Worm (Caenorhabditis elegans) whole organism, mixed stage, embryonic: ENCODE measurements around the gene F37C12.21.
A peak's percentile ranks its signal among the peaks of the same experiment; 100 is the strongest.

Experiments
- bed-3 ChIP-seq: fragments of 200-800 bp; sonication (Bioruptor generic); optimal IDR thresholded peaks from 3 replicates; lab custom pipeline; 2018; ENCODE audit warnings: mild to moderate bottlenecking, missing genetic modification characterization, moderate library complexity, missing compliant biosample characterization
- blmp-1 ChIP-seq: fragments of 150-350 bp; optimal IDR thresholded peaks from 2 replicates; lab custom pipeline; 2014; ENCODE audit warnings: missing biosample characterization, missing genetic modification characterization
- ceh-39 ChIP-seq: fragments of 150-350 bp; optimal IDR thresholded peaks from 2 replicates; lab custom pipeline; 2014; ENCODE audit warnings: missing biosample characterization, missing genetic modification characterization
- ces-1 ChIP-seq: fragments of 150-350 bp; optimal IDR thresholded peaks from 2 replicates; lab custom pipeline; 2014; ENCODE audit warnings: missing biosample characterization, missing genetic modification reagents, missing genetic modification characterization
- drap-1 ChIP-seq: fragments of 200-800 bp; sonication (Bioruptor generic); optimal IDR thresholded peaks from 3 replicates; lab custom pipeline; 2018; ENCODE audit warnings: mild to moderate bottlenecking, missing genetic modification characterization, missing compliant biosample characterization
- elt-1 ChIP-seq: sonication (generic microtip); optimal IDR thresholded peaks from 2 replicates; lab custom pipeline; 2017; ENCODE audit warnings: missing genetic modification characterization, mild to moderate bottlenecking, missing compliant biosample characterization, antibody characterized with exemption, moderate library complexity, borderline replicate concordance; ENCODE audit not compliant: insufficient read depth
- elt-3 ChIP-seq: fragments of 150-350 bp; optimal IDR thresholded peaks from 2 replicates; lab custom pipeline; 2014; ENCODE audit warnings: missing biosample characterization, missing genetic modification characterization
- ham-2 ChIP-seq: fragments of 200-800 bp; sonication (Bioruptor generic); optimal IDR thresholded peaks from 2 replicates; lab custom pipeline; 2018; ENCODE audit warnings: mild to moderate bottlenecking, missing genetic modification characterization, missing compliant biosample characterization
- hlh-1 ChIP-seq: fragments of 150-350 bp; optimal IDR thresholded peaks from 2 replicates; lab custom pipeline; 2014; ENCODE audit warnings: missing biosample characterization, missing genetic modification reagents, missing genetic modification characterization
- lin-13 ChIP-seq: fragments of 150-350 bp; optimal IDR thresholded peaks from 2 replicates; lab custom pipeline; 2014; ENCODE audit warnings: missing biosample characterization, missing genetic modification characterization
- lin-32 ChIP-seq: fragments of 200-800 bp; sonication (Bioruptor generic); optimal IDR thresholded peaks from 2 replicates; lab custom pipeline; 2018; ENCODE audit warnings: mild to moderate bottlenecking, missing genetic modification characterization, missing compliant biosample characterization
- lsy-2 ChIP-seq: fragments of 150-350 bp; optimal IDR thresholded peaks from 2 replicates; lab custom pipeline; 2014; ENCODE audit warnings: missing biosample characterization, missing genetic modification characterization
- mab-5 ChIP-seq: fragments of 150-350 bp; optimal IDR thresholded peaks from 2 replicates; lab custom pipeline; 2014; ENCODE audit warnings: missing biosample characterization, missing genetic modification characterization
- mep-1 ChIP-seq: fragments of 150-350 bp; optimal IDR thresholded peaks from 2 replicates; lab custom pipeline; 2017; ENCODE audit warnings: missing biosample characterization, missing genetic modification reagents, missing genetic modification characterization, inconsistent platforms
- nhr-2 ChIP-seq: fragments of 150-350 bp; optimal IDR thresholded peaks from 2 replicates; lab custom pipeline; 2014; ENCODE audit warnings: missing biosample characterization, missing genetic modification characterization
- nhr-237 ChIP-seq: fragments of 150-350 bp; optimal IDR thresholded peaks from 2 replicates; lab custom pipeline; 2014; ENCODE audit warnings: missing biosample characterization, missing genetic modification characterization
- nhr-28 ChIP-seq: fragments of 150-350 bp; optimal IDR thresholded peaks from 2 replicates; lab custom pipeline; 2014; ENCODE audit warnings: missing biosample characterization, missing genetic modification characterization
- nhr-76 ChIP-seq: sonication (generic microtip); optimal IDR thresholded peaks from 2 replicates; lab custom pipeline; 2017; ENCODE audit warnings: missing biosample characterization, missing genetic modification characterization
- pha-4 ChIP-seq: fragments of 150-350 bp; optimal IDR thresholded peaks from 2 replicates; lab custom pipeline; 2018; ENCODE audit warnings: missing biosample characterization, missing genetic modification reagents, missing genetic modification characterization
- snpc-4 ChIP-seq: fragments of 150-350 bp; optimal IDR thresholded peaks from 2 replicates; lab custom pipeline; 2014; ENCODE audit warnings: missing biosample characterization, missing genetic modification characterization
- sptf-1 ChIP-seq: sonication (generic microtip); optimal IDR thresholded peaks from 2 replicates; lab custom pipeline; 2017; ENCODE audit warnings: mild to moderate bottlenecking, missing genetic modification characterization, moderate library complexity, missing compliant biosample characterization
- tbx-8 ChIP-seq: fragments of 200-800 bp; sonication (Bioruptor generic); optimal IDR thresholded peaks from 2 replicates; lab custom pipeline; 2018; ENCODE audit warnings: mild to moderate bottlenecking, missing genetic modification characterization, moderate library complexity, missing compliant biosample characterization
- unc-120 ChIP-seq: sonication (generic microtip); optimal IDR thresholded peaks from 2 replicates; lab custom pipeline; 2017; ENCODE audit warnings: missing genetic modification characterization, missing compliant biosample characterization; ENCODE audit not compliant: poor library complexity, severe bottlenecking
- unc-39 ChIP-seq: fragments of 150-350 bp; optimal IDR thresholded peaks from 2 replicates; lab custom pipeline; 2014; ENCODE audit warnings: missing biosample characterization, missing genetic modification characterization
- unc-62 ChIP-seq: fragments of 150-350 bp; optimal IDR thresholded peaks from 2 replicates; lab custom pipeline; 2014; ENCODE audit warnings: missing biosample characterization, missing genetic modification reagents, missing genetic modification characterization
- zip-8 ChIP-seq: fragments of 150-350 bp; optimal IDR thresholded peaks from 2 replicates; lab custom pipeline; 2014; ENCODE audit warnings: missing biosample characterization, missing genetic modification characterization
- ztf-11 ChIP-seq: fragments of 150-350 bp; optimal IDR thresholded peaks from 2 replicates; lab custom pipeline; 2014; ENCODE audit warnings: missing biosample characterization, missing genetic modification characterization

Gene F37C12.21

ce11 chrIII:7197973-7198372 is 9.8 kb downstream of the F37C12.21 start, which contains the start of gene exos-9:
Gene exos-9, minus strand, starts transcription at chrIII:7198073.
- TF ChIP-seq nhr-237 (tag; lab: Kevin White, UChicago): no peak
- no peak for TF ChIP-seq pha-4 (tag; lab: Kevin White, UChicago)
- TF ChIP-seq lsy-2 (tag; lab: Kevin White, UChicago): no peak
- no peak for TF ChIP-seq lin-13 (tag; lab: Kevin White, UChicago)
- TF ChIP-seq drap-1 (GFP tag; lab: Kevin White, UChicago): no peak
- no peak for TF ChIP-seq nhr-76 (tag; lab: Kevin White, UChicago)
- no peak for TF ChIP-seq sptf-1 (tag; lab: Kevin White, UChicago)
- no peak for TF ChIP-seq blmp-1
- TF ChIP-seq tbx-8 (GFP tag; lab: Kevin White, UChicago): no peak
- no peak for TF ChIP-seq ham-2 (GFP tag; lab: Kevin White, UChicago)
- TF ChIP-seq nhr-2: no peak
- TF ChIP-seq, all 35 proteins: peak for 0

- TF ChIP-seq ces-1 (GFP tag; lab: Kevin White, UChicago) (peak; percentile 28), pha-4 (tag; lab: Kevin White, UChicago) (peak; percentile 24), unc-62 (GFP tag; lab: Kevin White, UChicago) (no peak), nhr-237 (tag; lab: Kevin White, UChicago) (peak; percentile 39), nhr-2 (peak; percentile 4), bed-3 (no peak), lsy-2 (tag; lab: Kevin White, UChicago) (peak; percentile 65), sptf-1 (tag; lab: Kevin White, UChicago) (peak; percentile 66)
These were observed 10.7 kb downstream of the F37C12.21 start, which contains the start of gene pfd-5 for ce11 chrIII:7198838-7199237. Gene pfd-5, minus strand, starts transcription at chrIII:7198884.

ce11 chrIII:7199467-7199866 is 11.3 kb downstream of the F37C12.21 start:
- no peak for TF ChIP-seq snpc-4 (tag; lab: Kevin White, UChicago)
- peak; percentile 17 for TF ChIP-seq blmp-1

- no peak for TF ChIP-seq nhr-28 (tag; lab: Kevin White, UChicago)
- TF ChIP-seq hlh-1: no peak
- TF ChIP-seq elt-3: peak; percentile 24
- no peak for TF ChIP-seq mep-1 (tag; lab: Kevin White, UChicago)
- peak; percentile 19 for TF ChIP-seq ham-2 (GFP tag; lab: Kevin White, UChicago)
- TF ChIP-seq ces-1 (GFP tag; lab: Kevin White, UChicago): no peak
- TF ChIP-seq blmp-1: peak; percentile 93
- no peak for TF ChIP-seq unc-120 (tag; lab: Kevin White, UChicago)
- no peak for TF ChIP-seq ceh-39 (tag; lab: Kevin White, UChicago)
- TF ChIP-seq, all 35 proteins: peak for 3
These were observed 13.5 kb downstream of the F37C12.21 start, which contains the start of gene dpy-31 for ce11 chrIII:7201378-7202256. Gene dpy-31, plus strand, starts transcription at chrIII:7202206.

ce11 chrIII:7203130-7203775 is 15.1 kb downstream of the F37C12.21 start:
- TF ChIP-seq tbx-8 (GFP tag; lab: Kevin White, UChicago): no peak
- TF ChIP-seq ztf-11 (tag; lab: Kevin White, UChicago): no peak
- no peak for TF ChIP-seq sptf-1 (tag; lab: Kevin White, UChicago)
- TF ChIP-seq mep-1 (tag; lab: Kevin White, UChicago): no peak
- no peak for TF ChIP-seq snpc-4 (tag; lab: Kevin White, UChicago)
- no peak for TF ChIP-seq lin-32 (GFP tag; lab: Kevin White, UChicago)
- TF ChIP-seq elt-1 (tag; lab: Kevin White, UChicago): no peak
- TF ChIP-seq bed-3: no peak
- TF ChIP-seq unc-39 (tag; lab: Kevin White, UChicago): no peak
- no peak for TF ChIP-seq lin-13 (tag; lab: Kevin White, UChicago)
- TF ChIP-seq pha-4 (tag; lab: Kevin White, UChicago): no peak
- no peak for TF ChIP-seq nhr-2
- no peak for TF ChIP-seq zip-8 (tag; lab: Kevin White, UChicago)
- no peak for TF ChIP-seq drap-1 (GFP tag; lab: Kevin White, UChicago)
- TF ChIP-seq mab-5 (tag; lab: Kevin White, UChicago): no peak
- no peak for TF ChIP-seq blmp-1
- no peak for TF ChIP-seq nhr-237 (tag; lab: Kevin White, UChicago)
